Fruit fly (Drosophila melanogaster) whole organism, embryonic: ENCODE measurements around the gene CG34451.

Experiments
- Atf6 ChIP-seq: fragments of 200-800 bp; sonication (Bioruptor generic); IDR thresholded peaks from 2 replicates; pipeline ENCODE4 v1.3.6; 2022; ENCODE audit warnings: missing biosample characterization, missing genetic modification characterization
- CG10431 ChIP-seq: fragments of 200-800 bp; sonication (Bioruptor generic); optimal IDR thresholded peaks from 3 replicates; lab custom pipeline; 2018; ENCODE audit warnings: missing biosample characterization, mild to moderate bottlenecking, missing genetic modification characterization
- CG10462 ChIP-seq: fragments of 200-800 bp; sonication (Bioruptor generic); optimal IDR thresholded peaks from 2 replicates; lab custom pipeline; 2016; ENCODE audit warnings: missing biosample characterization, missing genetic modification characterization
- CG11504 ChIP-seq: fragments of 200-800 bp; sonication (Bioruptor generic); optimal IDR thresholded peaks from 3 replicates; lab custom pipeline; 2019; ENCODE audit warnings: missing biosample characterization, mild to moderate bottlenecking, missing genetic modification characterization, moderate library complexity
- CG11723 ChIP-seq: fragments of 200-800 bp; sonication (Bioruptor generic); optimal IDR thresholded peaks from 2 replicates; lab custom pipeline; 2017; ENCODE audit warnings: missing biosample characterization, mild to moderate bottlenecking, missing genetic modification characterization
- CG12071 ChIP-seq: fragments of 200-800 bp; sonication (Bioruptor generic); optimal IDR thresholded peaks from 3 replicates; lab custom pipeline; 2018; ENCODE audit warnings: missing biosample characterization, mild to moderate bottlenecking, missing genetic modification characterization
- CG15601 ChIP-seq: fragments of 200-800 bp; sonication (Bioruptor generic); optimal IDR thresholded peaks from 3 replicates; lab custom pipeline; 2019; ENCODE audit warnings: missing biosample characterization, mild to moderate bottlenecking, missing genetic modification characterization, moderate library complexity
- CG17328 ChIP-seq: fragments of 200-800 bp; sonication (Bioruptor generic); IDR thresholded peaks from 2 replicates; pipeline ENCODE4 v1.3.6; 2022; ENCODE audit warnings: missing biosample characterization, missing genetic modification characterization
- CG17359 ChIP-seq: fragments of 200-800 bp; sonication (Bioruptor generic); optimal IDR thresholded peaks from 3 replicates; lab custom pipeline; 2018; ENCODE audit warnings: missing biosample characterization, mild to moderate bottlenecking, missing genetic modification characterization, moderate library complexity
- CG17802 ChIP-seq: fragments of 200-800 bp; sonication (Bioruptor generic); optimal IDR thresholded peaks from 2 replicates; lab custom pipeline; 2018; ENCODE audit warnings: missing biosample characterization, mild to moderate bottlenecking, missing genetic modification characterization, moderate library complexity
- CG18011 ChIP-seq: fragments of 200-800 bp; sonication (Bioruptor generic); optimal IDR thresholded peaks from 2 replicates; lab custom pipeline; 2017; ENCODE audit warnings: missing biosample characterization, missing genetic modification characterization, mild to moderate bottlenecking, moderate library complexity, missing genotype
- CG2202 ChIP-seq: fragments of 200-800 bp; sonication (Bioruptor generic); optimal IDR thresholded peaks from 2 replicates; lab custom pipeline; 2018; ENCODE audit warnings: missing biosample characterization, mild to moderate bottlenecking, missing genetic modification characterization
- CG31441 ChIP-seq: fragments of 200-800 bp; sonication (Bioruptor generic); IDR thresholded peaks from 2 replicates; pipeline ENCODE4 v1.3.6; 2022; ENCODE audit warnings: missing biosample characterization, missing genetic modification characterization
- CG4404 ChIP-seq: fragments of 200-800 bp; sonication (Bioruptor generic); IDR thresholded peaks from 2 replicates; pipeline ENCODE4 v1.3.6; 2022; ENCODE audit warnings: missing biosample characterization, missing genetic modification characterization
- CG5245 ChIP-seq: fragments of 200-800 bp; sonication (Bioruptor generic); optimal IDR thresholded peaks from 3 replicates; lab custom pipeline; 2016; ENCODE audit warnings: missing biosample characterization, missing genetic modification characterization
- CG6272 ChIP-seq: fragments of 200-800 bp; sonication (Bioruptor generic); IDR thresholded peaks from 2 replicates; pipeline ENCODE4 v1.3.6; 2022; ENCODE audit warnings: missing biosample characterization, missing genetic modification characterization
- CG6689 ChIP-seq: fragments of 200-800 bp; sonication (Bioruptor generic); IDR thresholded peaks from 2 replicates; pipeline ENCODE4 v1.3.6; 2022; ENCODE audit warnings: missing biosample characterization, missing genetic modification characterization
- CG6791 ChIP-seq: fragments of 200-800 bp; sonication (Bioruptor generic); IDR thresholded peaks from 3 replicates; pipeline ENCODE4 v1.3.6; 2022; ENCODE audit warnings: missing biosample characterization, missing genetic modification characterization; ENCODE audit not compliant: partially characterized antibody
- CG7271 ChIP-seq: fragments of 200-800 bp; sonication (Bioruptor generic); optimal IDR thresholded peaks from 2 replicates; lab custom pipeline; 2018; ENCODE audit warnings: missing biosample characterization, mild to moderate bottlenecking, missing genetic modification characterization, moderate library complexity
- CG7963 ChIP-seq: fragments of 200-800 bp; sonication (Bioruptor generic); IDR thresholded peaks from 3 replicates; pipeline ENCODE4 v1.3.6; 2022; ENCODE audit warnings: missing biosample characterization, missing genetic modification characterization; ENCODE audit not compliant: partially characterized antibody
- CG8089 ChIP-seq: fragments of 200-800 bp; sonication (Bioruptor generic); optimal IDR thresholded peaks from 3 replicates; lab custom pipeline; 2016; ENCODE audit warnings: missing biosample characterization, missing genetic modification characterization
- Fer3 ChIP-seq: fragments of 200-800 bp; sonication (Bioruptor generic); optimal IDR thresholded peaks from 2 replicates; lab custom pipeline; 2018; ENCODE audit warnings: missing biosample characterization, mild to moderate bottlenecking, missing genetic modification characterization, moderate library complexity
- Gsc ChIP-seq: fragments of 200-800 bp; sonication (Bioruptor generic); IDR thresholded peaks from 2 replicates; pipeline ENCODE4 v1.3.6; 2022; ENCODE audit warnings: missing biosample characterization, missing genetic modification characterization
- HHEX ChIP-seq: fragments of 200-800 bp; sonication (Bioruptor generic); optimal IDR thresholded peaks from 3 replicates; lab custom pipeline; 2017; ENCODE audit warnings: missing biosample characterization, mild to moderate bottlenecking, missing genetic modification characterization, missing genetic modification reagents
- HmgD ChIP-seq: fragments of 200-800 bp; sonication (Bioruptor generic); optimal IDR thresholded peaks from 3 replicates; lab custom pipeline; 2016; ENCODE audit warnings: missing biosample characterization, missing genetic modification characterization
- Jarid2 ChIP-seq: fragments of 200-800 bp; sonication (Bioruptor generic); optimal IDR thresholded peaks from 3 replicates; lab custom pipeline; 2017; ENCODE audit warnings: mild to moderate bottlenecking, missing biosample characterization, missing genetic modification reagents, missing genetic modification characterization
- MESR4 ChIP-seq: fragments of 200-800 bp; sonication (Bioruptor generic); optimal IDR thresholded peaks from 2 replicates; lab custom pipeline; 2018; ENCODE audit warnings: missing biosample characterization, mild to moderate bottlenecking, missing genetic modification characterization, moderate library complexity
- Mes4 ChIP-seq: fragments of 200-800 bp; sonication (Bioruptor generic); optimal IDR thresholded peaks from 2 replicates; lab custom pipeline; 2016; ENCODE audit warnings: missing biosample characterization, missing genetic modification characterization
- Oli ChIP-seq: fragments of 200-800 bp; sonication (Bioruptor generic); optimal IDR thresholded peaks from 2 replicates; lab custom pipeline; 2018; ENCODE audit warnings: missing biosample characterization, mild to moderate bottlenecking, missing genetic modification characterization, moderate library complexity
- Scr ChIP-seq: fragments of 200-800 bp; sonication (Bioruptor generic); IDR thresholded peaks from 2 replicates; pipeline ENCODE4 v1.3.6; 2022; ENCODE audit warnings: missing biosample characterization, missing genetic modification characterization; ENCODE audit not compliant: partially characterized antibody
- Spps ChIP-seq: fragments of 200-800 bp; sonication (Bioruptor generic); optimal IDR thresholded peaks from 2 replicates; lab custom pipeline; 2018; ENCODE audit warnings: missing biosample characterization, mild to moderate bottlenecking, missing genetic modification characterization
- Sry-β ChIP-seq: fragments of 200-800 bp; sonication (Bioruptor generic); optimal IDR thresholded peaks from 2 replicates; lab custom pipeline; 2018; ENCODE audit warnings: missing biosample characterization, mild to moderate bottlenecking, missing genetic modification characterization, moderate library complexity
- Trl ChIP-seq, 3 experiments: fragments of >200 bp in 2 of 3; fragments of 200-800 bp in 1 of 3; sonication (Bioruptor generic) in 1 of 3; optimal IDR thresholded peaks; 2 replicates in 1 of 3; 3 replicates in 2 of 3; lab custom pipeline; 2016 to 2017; ENCODE audit warnings: missing biosample characterization in 1 of 3, missing genetic modification characterization in 1 of 3
- YL-1 ChIP-seq: fragments of 200-800 bp; sonication (Bioruptor generic); optimal IDR thresholded peaks from 3 replicates; lab custom pipeline; 2017; ENCODE audit warnings: missing biosample characterization, mild to moderate bottlenecking, missing genetic modification characterization
- ac ChIP-seq: fragments of 200-800 bp; sonication (Bioruptor generic); optimal IDR thresholded peaks from 3 replicates; lab custom pipeline; 2017; ENCODE audit warnings: missing biosample characterization, mild to moderate bottlenecking, missing genetic modification characterization
- ara ChIP-seq: fragments of 200-800 bp; sonication (Bioruptor generic); IDR thresholded peaks from 2 replicates; pipeline ENCODE4 v1.3.6; 2022; ENCODE audit warnings: missing biosample characterization, missing genetic modification characterization
- bsh ChIP-seq, 2 experiments: fragments of 200-800 bp; sonication (Bioruptor generic); optimal IDR thresholded peaks; 2 replicates each; lab custom pipeline; 2017 to 2018; ENCODE audit warnings: mild to moderate bottlenecking in 2 of 2, missing biosample characterization in 2 of 2, missing genetic modification characterization in 2 of 2, moderate library complexity in 1 of 2
- gce ChIP-seq: fragments of 200-800 bp; sonication (Bioruptor generic); IDR thresholded peaks from 3 replicates; pipeline ENCODE4 v1.3.6; 2022; ENCODE audit warnings: missing biosample characterization, missing genetic modification characterization
- gcm ChIP-seq: fragments of 200-800 bp; sonication (Bioruptor generic); optimal IDR thresholded peaks from 2 replicates; lab custom pipeline; 2019; ENCODE audit warnings: missing biosample characterization, mild to moderate bottlenecking, missing genetic modification characterization, moderate library complexity
- hkb ChIP-seq, 2 experiments: fragments of 200-800 bp in 1 of 2; fragments of >200 bp in 1 of 2; sonication (Bioruptor generic) in 1 of 2; IDR thresholded peaks in 1 of 2; optimal IDR thresholded peaks in 1 of 2; 2 replicates each; pipeline versions ENCODE4 v1.3.6 to Lab custom; 2017 to 2022; ENCODE audit warnings: missing biosample characterization in 1 of 2, missing genetic modification characterization in 1 of 2
- prd ChIP-seq, 3 experiments: fragments of >200 bp in 2 of 3; fragments of 200-800 bp in 1 of 3; sonication (Bioruptor generic) in 1 of 3; optimal IDR thresholded peaks in 2 of 3; IDR thresholded peaks in 1 of 3; 2 replicates in 2 of 3; 3 replicates in 1 of 3; pipeline versions ENCODE4 v1.3.6 to Lab custom; 2017 to 2022; ENCODE audit warnings: missing biosample characterization in 1 of 3, missing genetic modification characterization in 1 of 3
- repo ChIP-seq: fragments of 200-800 bp; sonication (Bioruptor generic); optimal IDR thresholded peaks from 2 replicates; lab custom pipeline; 2016; ENCODE audit warnings: missing biosample characterization, missing genetic modification characterization
- run ChIP-seq: fragments of 200-800 bp; sonication (Bioruptor generic); optimal IDR thresholded peaks from 3 replicates; lab custom pipeline; 2018; ENCODE audit warnings: missing biosample characterization, mild to moderate bottlenecking, missing genetic modification characterization
- sens ChIP-seq: fragments of 200-800 bp; sonication (Bioruptor generic); peaks from one replicate; lab custom pipeline; 2016; ENCODE audit warnings: missing biosample characterization, missing genetic modification characterization
- sr ChIP-seq: fragments of 200-800 bp; sonication (Bioruptor generic); IDR thresholded peaks from 3 replicates; pipeline ENCODE4 v1.3.6; 2022; ENCODE audit warnings: missing biosample characterization, missing genetic modification characterization
- stc ChIP-seq: fragments of 200-800 bp; sonication (Bioruptor generic); IDR thresholded peaks from 2 replicates; pipeline ENCODE4 v1.3.6; 2022; ENCODE audit warnings: missing biosample characterization, missing genetic modification characterization
- unc-4 ChIP-seq: fragments of 200-800 bp; sonication (Bioruptor generic); IDR thresholded peaks from 2 replicates; pipeline ENCODE4 v1.3.6; 2022; ENCODE audit warnings: missing biosample characterization, missing genetic modification characterization; ENCODE audit not compliant: partially characterized antibody

The CG34451 gene

dm6 chr3L:15715788-15716503 lies 24.1 kb upstream of the CG34451 start, which contains the start of gene CG42571 (continued):
- TF ChIP-seq bsh (GFP tag; optimal IDR thresholded peaks at IDR 0.05; lab: Kevin White, UChicago) (peak in 1 of 2 experiments; percentile 58), ara (GFP tag; lab: Robert Waterston, UW) (peak; percentile 63; the same call in 1 of the 2 replicates), gcm (peak; percentile 10), YL-1 (peak; percentile 25), unc-4 (GFP tag; lab: Robert Waterston, UW) (no peak), Scr (GFP tag; lab: Robert Waterston, UW) (no peak), CG15601 (tag; lab: Kevin White, UChicago) (peak; percentile 57), CG10431 (GFP tag; lab: Kevin White, UChicago) (peak; percentile 45), CG6272 (no peak), CG8089 (GFP tag; lab: Kevin White, UChicago) (peak; percentile 52), sens (GFP tag; lab: Kevin White, UChicago) (peak; percentile 92), CG10462 (GFP tag; lab: Kevin White, UChicago) (peak; percentile 20), Jarid2 (GFP tag; lab: Kevin White, UChicago) (peak; percentile 25), CG17359 (peak; percentile 52), Fer3 (tag; lab: Kevin White, UChicago) (no peak), Mes4 (GFP tag; lab: Kevin White, UChicago) (peak; percentile 40), Gsc (GFP tag; lab: Robert Waterston, UW) (no peak), gce (GFP tag; lab: Robert Waterston, UW) (peak; percentile 56; the same call in 1 of the 3 replicates), CG4404 (GFP tag; lab: Robert Waterston, UW) (no peak), CG2202 (tag; lab: Kevin White, UChicago) (peak; percentile 72), CG31441 (peak; percentile 16; the same call in 1 of the 2 replicates), ac (peak; percentile 80), HmgD (no peak), CG17328 (peak; percentile 54; the same call in 1 of the 2 replicates), Spps (tag; lab: Kevin White, UChicago) (peak; percentile 21), Oli (tag; lab: Kevin White, UChicago) (peak; percentile 20), CG7963 (GFP tag; lab: Robert Waterston, UW) (no peak), Atf6 (GFP tag; lab: Robert Waterston, UW) (peak; percentile 22; the same call in 1 of the 2 replicates), MESR4 (GFP tag; lab: Kevin White, UChicago) (no peak), CG5245 (GFP tag; lab: Kevin White, UChicago) (no peak), prd (optimal IDR thresholded peaks at IDR 0.05; lab: Kevin White, UChicago) (no peak), prd (GFP tag; IDR thresholded peaks at IDR 0.05; lab: Robert Waterston, UW) (peak; percentile 35; the same call in 1 of the 3 replicates), HHEX (GFP tag; lab: Kevin White, UChicago) (peak; percentile 28), run (tag; lab: Kevin White, UChicago) (no peak), CG17802 (tag; lab: Kevin White, UChicago) (peak; percentile 38), Sry-β (GFP tag; lab: Kevin White, UChicago) (no peak), stc (peak; percentile 60; the same call in 1 of the 2 replicates), CG12071 (GFP tag; lab: Kevin White, UChicago) (peak; percentile 52), sr (GFP tag; lab: Robert Waterston, UW) (no peak), hkb (optimal IDR thresholded peaks at IDR 0.05; lab: Kevin White, UChicago) (no peak), hkb (GFP tag; IDR thresholded peaks at IDR 0.05; lab: Robert Waterston, UW) (peak; percentile 70), repo (peak; percentile 8), CG11504 (tag; lab: Kevin White, UChicago) (peak; percentile 26), Trl (optimal IDR thresholded peaks at IDR 0.05; lab: Kevin White, UChicago) (no peak), Trl (GFP tag; optimal IDR thresholded peaks at IDR 0.05; lab: Kevin White, UChicago) (peak; percentile 51), CG18011 (GFP tag; lab: Kevin White, UChicago) (peak; percentile 39), CG6689 (no peak), CG11723 (GFP tag; lab: Kevin White, UChicago) (peak; percentile 23), CG6791 (no peak), CG7271 (tag; lab: Kevin White, UChicago) (peak; percentile 54)
